Worm (Caenorhabditis elegans) whole organism, early embryonic: ENCODE results near the gene btb-9.

Experiments
- B0310.2 ChIP-seq: sonication (generic microtip); optimal IDR thresholded peaks from 2 replicates; lab custom pipeline; 2016; ENCODE audit warnings: mild to moderate bottlenecking, missing genetic modification characterization, missing compliant biosample characterization
- F13C5.2 ChIP-seq: sonication (generic microtip); optimal IDR thresholded peaks from 2 replicates; lab custom pipeline; 2017; ENCODE audit warnings: mild to moderate bottlenecking, missing genetic modification characterization, inconsistent platforms, missing compliant biosample characterization
- aly-1 ChIP-seq: sonication (generic microtip); optimal IDR thresholded peaks from 2 replicates; lab custom pipeline; 2016; ENCODE audit warnings: missing genetic modification characterization, missing compliant biosample characterization
- ama-1 ChIP-seq: fragments of 150-350 bp; optimal IDR thresholded peaks from 2 replicates; lab custom pipeline; 2014
- ceh-13 ChIP-seq: fragments of 200-800 bp; sonication (Bioruptor generic); optimal IDR thresholded peaks from 2 replicates; lab custom pipeline; 2018; ENCODE audit warnings: mild to moderate bottlenecking, missing genetic modification characterization, missing compliant biosample characterization
- ceh-36 ChIP-seq: sonication (generic microtip); optimal IDR thresholded peaks from 2 replicates; lab custom pipeline; 2016; ENCODE audit warnings: missing genetic modification characterization, inconsistent platforms, missing compliant biosample characterization
- ets-7 ChIP-seq: sonication (generic microtip); optimal IDR thresholded peaks from 2 replicates; lab custom pipeline; 2016; ENCODE audit warnings: missing genotype, missing genetic modification characterization, missing compliant biosample characterization
- flt-1 ChIP-seq: fragments of 200-800 bp; sonication (Bioruptor generic); IDR thresholded peaks from 2 replicates; pipeline ENCODE4 v1.3.6; 2022; ENCODE audit warnings: missing genetic modification characterization, missing compliant biosample characterization
- hmbx-1 ChIP-seq: sonication (generic microtip); optimal IDR thresholded peaks from 2 replicates; lab custom pipeline; 2016; ENCODE audit warnings: mild to moderate bottlenecking, missing genetic modification characterization, missing compliant biosample characterization
- hnd-1 ChIP-seq: sonication (generic microtip); optimal IDR thresholded peaks from 2 replicates; lab custom pipeline; 2016; ENCODE audit warnings: missing genetic modification characterization, missing compliant biosample characterization
- pes-1 ChIP-seq: fragments of 200-800 bp; sonication (Bioruptor generic); IDR thresholded peaks from 2 replicates; pipeline ENCODE4 v1.3.6; 2022; ENCODE audit warnings: missing genetic modification reagents, missing genetic modification characterization, missing compliant biosample characterization
- sea-1 ChIP-seq: fragments of 200-800 bp; sonication (Bioruptor generic); conservative IDR thresholded peaks from 2 replicates; pipeline ENCODE4 v1.3.6; 2022; ENCODE audit warnings: missing genetic modification characterization, missing compliant biosample characterization
- tbx-11 ChIP-seq: fragments of 200-800 bp; sonication (Bioruptor generic); IDR thresholded peaks from 2 replicates; pipeline ENCODE4 v1.3.6; 2022; ENCODE audit warnings: missing genetic modification characterization, missing compliant biosample characterization
- tbx-37 ChIP-seq: fragments of 200-800 bp; sonication (Bioruptor generic); conservative IDR thresholded peaks from 2 replicates; pipeline ENCODE4 v1.3.6; 2022; ENCODE audit warnings: missing genetic modification reagents, missing genetic modification characterization, missing compliant biosample characterization

DNA sequence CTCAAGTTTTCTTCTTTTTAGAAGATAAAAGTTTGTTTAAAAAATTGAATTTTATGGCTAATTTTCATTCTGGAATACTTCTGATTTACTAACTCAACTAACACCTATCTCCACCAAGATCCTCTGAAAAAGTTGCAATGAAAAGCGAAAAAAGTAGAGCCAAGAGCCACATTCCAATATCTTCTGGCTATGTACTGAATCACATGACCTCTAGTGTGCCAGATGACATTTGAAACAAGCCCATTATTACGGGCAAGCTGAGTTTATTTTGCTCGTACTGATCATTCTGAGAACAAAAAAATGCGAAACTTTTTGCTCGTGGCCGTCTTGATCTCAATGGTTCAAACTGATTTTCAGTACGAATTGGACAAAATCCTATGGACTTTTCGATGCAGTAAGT, 49.2 kb upstream of the btb-9 start, which contains the start of gene irld-36:
- TF ChIP-seq ama-1 (lab: Kevin White, UChicago) (no peak), hnd-1 (tag; lab: Kevin White, UChicago) (no peak), ceh-13 (no peak), hmbx-1 (tag; lab: Kevin White, UChicago) (no peak), pes-1 (no peak), tbx-37 (GFP tag; lab: Robert Waterston, UW) (no peak), ets-7 (tag; lab: Kevin White, UChicago) (no peak), sea-1 (GFP tag; lab: Robert Waterston, UW) (no peak), tbx-11 (GFP tag; lab: Robert Waterston, UW) (no peak), F13C5.2 (tag; lab: Kevin White, UChicago) (no peak), aly-1 (tag; lab: Kevin White, UChicago) (no peak), B0310.2 (no peak), flt-1 (GFP tag; lab: Robert Waterston, UW) (no peak), ceh-36 (no peak)
